Worm (Caenorhabditis elegans) whole organism, L1 larva: ENCODE results near the gene cnc-10.

Experiments
- mdl-1 ChIP-seq, 2 experiments: fragments of 150-350 bp; optimal IDR thresholded peaks; 2 replicates each; lab custom pipeline; 2014 to 2017; ENCODE audit warnings: missing biosample characterization in 2 of 2, missing genetic modification characterization in 2 of 2, inconsistent platforms in 1 of 2
- mep-1 ChIP-seq: fragments of 150-350 bp; optimal IDR thresholded peaks from 2 replicates; lab custom pipeline; 2014; ENCODE audit warnings: missing biosample characterization, missing genetic modification characterization
- nhr-85 ChIP-seq: sonication (generic microtip); peaks from one replicate; lab custom pipeline; 2016; ENCODE audit warnings: missing genetic modification characterization, inconsistent platforms, missing compliant biosample characterization
- ztf-11 ChIP-seq, 2 experiments: sonication (generic microtip); optimal IDR thresholded peaks; 2 replicates each; lab custom pipeline; 2016 to 2017; ENCODE audit warnings: missing genetic modification characterization in 2 of 2, missing biosample characterization in 1 of 2, missing compliant biosample characterization in 1 of 2

ce11 chrV:11196631-11197258 lies 13.7 kb downstream of the cnc-10 start:
- TF ChIP-seq mdl-1 (tag; optimal IDR thresholded peaks at IDR 0.05; lab: Kevin White, UChicago) (no peak), mep-1 (tag; lab: Kevin White, UChicago) (peak; percentile 28), ztf-11 (tag; optimal IDR thresholded peaks at IDR 0.05; lab: Kevin White, UChicago) (no peak), nhr-85 (tag; lab: Kevin White, UChicago) (peak; percentile 97)
